Fruit fly (Drosophila melanogaster): ENCODE results near the gene PK2-R2.

- TF ChIP-seq usp (GFP tag; optimal IDR thresholded peaks at IDR 0.05), result no peak
- TF ChIP-seq EcR (GFP tag; optimal IDR thresholded peaks at IDR 0.05), result no peak
Measured at dm6 chr3R:13360108-13360507, 26.1 kb upstream of the PK2-R2 start.
